Fruit fly (Drosophila melanogaster): ENCODE measurements around the gene Pburs.

Pburs gene

dm6 chr2L:14454247-14454646 lies 37.1 kb upstream of the Pburs start (continued):
- TF ChIP-seq D19A (tag; optimal IDR thresholded peaks at IDR 0.05) (no peak), pho (GFP tag; optimal IDR thresholded peaks at IDR 0.05) (no peak), CG2678 (tag; optimal IDR thresholded peaks at IDR 0.05) (no peak), CG3726 (GFP tag; IDR thresholded peaks at IDR 0.05) (no peak), CG7928 (GFP tag; optimal IDR thresholded peaks at IDR 0.05) (no peak), dmrt11E (tag; optimal IDR thresholded peaks at IDR 0.05) (no peak), CG9817 (tag; optimal IDR thresholded peaks at IDR 0.05) (no peak), run (tag; optimal IDR thresholded peaks at IDR 0.05) (peak; percentile 53), CG7786 (GFP tag; optimal IDR thresholded peaks at IDR 0.05) (no peak), scrt (GFP tag; optimal IDR thresholded peaks at IDR 0.05) (no peak), CG16813 (GFP tag; IDR thresholded peaks at IDR 0.05; ENCODE audit: partially characterized antibody) (no peak), dm (GFP tag; optimal IDR thresholded peaks at IDR 0.05) (no peak), Lpt (GFP tag; optimal IDR thresholded peaks at IDR 0.05) (no peak), Optix (GFP tag; IDR thresholded peaks at IDR 0.05) (0 out of 3 replicates have a peak, but pooled peaks have one; percentile 29), CG3838 (GFP tag; optimal IDR thresholded peaks at IDR 0.05) (no peak), CG8765 (GFP tag; IDR thresholded peaks at IDR 0.05) (no peak), CG13624 (GFP tag; optimal IDR thresholded peaks at IDR 0.05) (no peak), oc (tag; optimal IDR thresholded peaks at IDR 0.05) (peak; percentile 90), CG12391 (tag; optimal IDR thresholded peaks at IDR 0.05) (no peak), sd (tag; optimal IDR thresholded peaks at IDR 0.05) (peak; percentile 26), org-1 (GFP tag; optimal IDR thresholded peaks at IDR 0.05) (no peak), Sin3A (optimal IDR thresholded peaks at IDR 0.05) (no peak), Hand (GFP tag; optimal IDR thresholded peaks at IDR 0.05) (no peak), nerfin-1 (tag; optimal IDR thresholded peaks at IDR 0.05) (peak; percentile 13), hkb (optimal IDR thresholded peaks at IDR 0.05) (no peak), hkb (GFP tag; IDR thresholded peaks at IDR 0.05) (0 out of 2 replicates have a peak, but pooled peaks have one; percentile 33), Hey (tag; optimal IDR thresholded peaks at IDR 0.05) (peak; percentile 77), Dll (GFP tag; IDR thresholded peaks at IDR 0.05; ENCODE audit: partially characterized antibody) (0 out of 4 replicates have a peak, but pooled peaks have one; percentile 28), corto (GFP tag; optimal IDR thresholded peaks at IDR 0.05) (no peak), Rfx (GFP tag; IDR thresholded peaks at IDR 0.05) (no peak), pum (GFP tag; optimal IDR thresholded peaks at IDR 0.05) (no peak), CG11093 (GFP tag; IDR thresholded peaks at IDR 0.05) (no peak), CG2199 (GFP tag; IDR thresholded peaks at IDR 0.05) (0 out of 3 replicates have a peak, but pooled peaks have one; percentile 39), CG17328 (GFP tag; IDR thresholded peaks at IDR 0.05) (no peak), Doc3 (GFP tag; IDR thresholded peaks at IDR 0.05; ENCODE audit: partially characterized antibody) (no peak), CG2875 (GFP tag; optimal IDR thresholded peaks at IDR 0.05) (no peak), pros (GFP tag; optimal IDR thresholded peaks at IDR 0.05) (peak; percentile 88), ci (GFP tag; IDR thresholded peaks at IDR 0.05) (peak; percentile 13; the same call in 1 of the 3 replicates), CG13894 (tag; optimal IDR thresholded peaks at IDR 0.05) (peak; percentile 36), CG7372 (GFP tag; IDR thresholded peaks at IDR 0.05) (no peak), CG12219 (GFP tag; optimal IDR thresholded peaks at IDR 0.05) (no peak), cad (GFP tag; optimal IDR thresholded peaks at IDR 0.05) (peak; percentile 32), slp2 (GFP tag; optimal IDR thresholded peaks at IDR 0.05) (no peak), CG6765 (GFP tag; optimal IDR thresholded peaks at IDR 0.05) (no peak), CG14710 (tag; optimal IDR thresholded peaks at IDR 0.05) (no peak), Doc2 (GFP tag; IDR thresholded peaks at IDR 0.05) (no peak), HLH4C (GFP tag; IDR thresholded peaks at IDR 0.05; ENCODE audit: partially characterized antibody) (no peak), NfI (GFP tag; optimal IDR thresholded peaks at IDR 0.05) (no peak), seq (GFP tag; IDR thresholded peaks at IDR 0.05) (peak; percentile 29; the same call in 1 of the 2 replicates), zfh2 (GFP tag; optimal IDR thresholded peaks at IDR 0.05) (no peak), ATbp (GFP tag; optimal IDR thresholded peaks at IDR 0.05) (no peak), odd (GFP tag; optimal IDR thresholded peaks at IDR 0.05) (no peak)
